Worm (Caenorhabditis elegans) whole organism, L2 larva: ENCODE measurements around the gene str-193.

Source experiments
- ama-1 ChIP-seq: fragments of 150-350 bp; optimal IDR thresholded peaks from 2 replicates; lab custom pipeline; 2018; ENCODE audit warnings: inconsistent platforms
- ceh-82 ChIP-seq: fragments of 150-350 bp; optimal IDR thresholded peaks from 2 replicates; lab custom pipeline; 2014; ENCODE audit warnings: missing biosample characterization, missing genetic modification characterization
- crh-2 ChIP-seq: sonication (generic microtip); optimal IDR thresholded peaks from 2 replicates; lab custom pipeline; 2017; ENCODE audit warnings: missing biosample characterization, missing genetic modification characterization
- lsy-2 ChIP-seq, 2 experiments: fragments of 150-350 bp in 1 of 2; sonication (generic microtip) in 1 of 2; optimal IDR thresholded peaks; 2 replicates each; lab custom pipeline; 2014 to 2017; ENCODE audit warnings: missing biosample characterization in 2 of 2, missing genetic modification characterization in 2 of 2
- mab-5 ChIP-seq: fragments of 150-350 bp; optimal IDR thresholded peaks from 2 replicates; lab custom pipeline; 2014; ENCODE audit warnings: missing biosample characterization, missing genetic modification characterization
- snpc-4 ChIP-seq: fragments of 150-350 bp; optimal IDR thresholded peaks from 2 replicates; lab custom pipeline; 2014; ENCODE audit warnings: missing biosample characterization, missing genetic modification characterization
- ztf-11 ChIP-seq: sonication (generic microtip); optimal IDR thresholded peaks from 2 replicates; lab custom pipeline; 2017; ENCODE audit warnings: missing biosample characterization, missing genetic modification characterization

DNA sequence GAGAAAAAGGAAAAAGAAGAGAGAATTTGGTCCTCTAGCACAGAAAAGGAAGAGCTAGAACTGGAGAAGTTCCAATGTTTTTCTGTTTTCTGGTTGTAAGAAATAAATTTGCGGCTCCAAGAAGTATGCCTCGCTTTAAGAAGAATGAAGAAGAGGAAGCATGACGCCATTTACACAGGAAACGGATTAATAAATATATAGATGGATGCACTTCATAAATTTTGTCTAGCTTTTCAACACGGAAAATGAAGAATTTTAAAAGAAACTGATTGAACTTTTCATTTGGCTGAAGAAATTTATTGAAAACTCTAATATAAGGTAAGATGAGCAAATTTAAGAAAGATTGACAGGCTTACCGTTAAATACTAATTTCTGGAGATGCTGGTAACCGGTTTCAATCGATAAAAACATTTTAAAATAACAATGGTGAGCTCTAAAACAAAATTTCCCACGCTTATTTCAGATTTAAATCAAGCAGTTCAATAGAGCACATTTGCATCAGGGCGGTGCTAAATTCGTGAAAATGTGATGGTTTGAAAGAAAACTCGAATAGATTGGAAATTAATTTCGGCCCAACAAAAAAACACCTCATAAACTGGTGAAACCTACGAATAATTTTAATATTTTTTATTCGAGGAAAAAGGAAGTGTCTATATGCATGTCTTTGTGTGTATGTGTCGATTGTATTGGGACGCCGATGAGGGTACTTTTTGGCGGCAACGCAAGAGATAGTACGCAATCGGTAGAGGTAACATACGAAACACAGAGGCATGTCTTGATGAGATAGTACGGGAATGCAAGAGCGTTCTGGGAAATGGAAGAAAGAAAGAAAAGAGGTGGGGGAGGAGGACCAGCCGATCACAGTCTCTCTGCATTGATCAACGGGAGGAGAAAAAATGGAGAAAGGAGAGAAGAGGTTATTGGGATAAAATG is 34.6 kb upstream of the str-193 start:
- TF ChIP-seq ceh-82 (tag; lab: Kevin White, UChicago) (no peak), mab-5 (tag; lab: Kevin White, UChicago) (no peak), lsy-2 (tag; optimal IDR thresholded peaks at IDR 0.05; lab: Kevin White, UChicago) (peak in 1 of 2 experiments; percentile 24), crh-2 (tag; lab: Kevin White, UChicago) (peak; percentile 33), ztf-11 (tag; lab: Kevin White, UChicago) (no peak), snpc-4 (tag; lab: Kevin White, UChicago) (no peak), ama-1 (no peak)
